Worm (Caenorhabditis elegans): Measurements from ENCODE around the gene ZC487.1.

DNA sequence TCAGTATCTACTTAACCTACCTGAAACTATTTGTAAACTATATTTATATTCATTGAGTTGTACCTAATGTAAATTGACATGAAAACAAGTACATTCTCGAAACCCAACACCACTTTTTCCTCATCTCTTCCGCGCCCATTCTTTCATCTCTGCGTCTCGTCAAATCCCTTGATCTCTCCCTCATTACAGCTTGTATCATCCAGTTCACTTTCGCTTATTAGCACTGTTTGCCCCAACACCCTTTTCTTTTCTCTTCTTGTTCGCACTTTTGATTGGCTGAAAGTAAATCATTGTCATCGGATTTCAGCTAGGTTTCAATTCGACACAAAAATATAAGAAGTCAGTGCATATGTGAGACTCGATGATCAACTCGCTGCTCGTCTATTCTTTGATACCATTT is 17.5 kb downstream of the ZC487.1 start, which contains the start of gene T25F10.3:
- TF ChIP-seq dao-5 (tag; optimal IDR thresholded peaks at IDR 0.05) (no peak), him-1 (tag; optimal IDR thresholded peaks at IDR 0.05) (no peak), W03F9.2 (tag; optimal IDR thresholded peaks at IDR 0.05) (no peak)

Measured in whole organism, L4/young adult.